Worm (Caenorhabditis elegans) whole organism, L1 larva: ENCODE measurements around the gene unc-24.

Source experiments
- C16A3.4 ChIP-seq: fragments of 150-350 bp; optimal IDR thresholded peaks from 2 replicates; lab custom pipeline; 2014; ENCODE audit warnings: missing biosample characterization, missing genetic modification characterization
- F16B12.6 ChIP-seq: fragments of 150-350 bp; optimal IDR thresholded peaks from 2 replicates; lab custom pipeline; 2014; ENCODE audit warnings: missing biosample characterization, missing genetic modification characterization
- aha-1 ChIP-seq: fragments of 150-350 bp; optimal IDR thresholded peaks from 2 replicates; lab custom pipeline; 2014; ENCODE audit warnings: missing biosample characterization, missing genetic modification characterization
- aly-2 ChIP-seq: fragments of 150-350 bp; optimal IDR thresholded peaks from 2 replicates; lab custom pipeline; 2014; ENCODE audit warnings: missing biosample characterization, missing genetic modification characterization
- blmp-1 ChIP-seq: fragments of 150-350 bp; optimal IDR thresholded peaks from 2 replicates; lab custom pipeline; 2014; ENCODE audit warnings: missing biosample characterization, missing genetic modification characterization
- ceh-82 ChIP-seq, 3 experiments: fragments of 150-350 bp in 1 of 3; sonication (generic microtip) in 2 of 3; optimal IDR thresholded peaks; 2 replicates each; lab custom pipeline; 2014 to 2017; ENCODE audit warnings: missing biosample characterization in 3 of 3, missing genetic modification characterization in 3 of 3
- ceh-88 ChIP-seq: fragments of 200-800 bp; sonication (Bioruptor generic); IDR thresholded peaks from 2 replicates; pipeline ENCODE4 v1.3.6; 2022; ENCODE audit warnings: missing genetic modification characterization, missing compliant biosample characterization
- dpl-1 ChIP-seq, 3 experiments: fragments of 150-350 bp in 2 of 3; sonication (generic microtip) in 1 of 3; optimal IDR thresholded peaks; 2 replicates each; lab custom pipeline; 2014 to 2017; ENCODE audit warnings: missing biosample characterization in 3 of 3, missing genetic modification characterization in 3 of 3, missing genetic modification reagents in 3 of 3
- efl-1 ChIP-seq, 4 experiments: fragments of 150-350 bp; optimal IDR thresholded peaks in 3 of 4; peaks in 1 of 4; 1 replicate in 1 of 4; 2 replicates in 3 of 4; lab custom pipeline; 2014; ENCODE audit warnings: missing biosample characterization in 2 of 4, missing genetic modification characterization in 2 of 4, missing genetic modification reagents in 2 of 4
- efl-3 ChIP-seq: fragments of 200-800 bp; sonication (Bioruptor generic); optimal IDR thresholded peaks from 2 replicates; lab custom pipeline; 2018; ENCODE audit warnings: mild to moderate bottlenecking, missing genetic modification characterization, missing compliant biosample characterization
- elt-2 ChIP-seq: sonication (generic microtip); optimal IDR thresholded peaks from 2 replicates; lab custom pipeline; 2016; ENCODE audit warnings: missing genetic modification characterization, mild to moderate bottlenecking, inconsistent platforms, missing compliant biosample characterization, missing genetic modification reagents
- fkh-4 ChIP-seq: sonication (generic microtip); optimal IDR thresholded peaks from 2 replicates; lab custom pipeline; 2016; ENCODE audit warnings: missing compliant biosample characterization, missing genetic modification characterization, borderline replicate concordance
- fkh-8 ChIP-seq: sonication (generic microtip); optimal IDR thresholded peaks from 2 replicates; lab custom pipeline; 2016; ENCODE audit warnings: mild to moderate bottlenecking, missing genetic modification characterization, missing compliant biosample characterization
- fos-1 ChIP-seq: fragments of 150-350 bp; optimal IDR thresholded peaks from 2 replicates; lab custom pipeline; 2014; ENCODE audit warnings: missing biosample characterization, missing genetic modification characterization
- irx-1 ChIP-seq: sonication (generic microtip); optimal IDR thresholded peaks from 2 replicates; lab custom pipeline; 2016; ENCODE audit warnings: missing genetic modification characterization, missing compliant biosample characterization
- isw-1 ChIP-seq: fragments of 200-800 bp; sonication (Bioruptor generic); IDR thresholded peaks from 2 replicates; pipeline ENCODE4 v1.3.6; 2022; ENCODE audit warnings: missing genetic modification characterization, missing compliant biosample characterization
- jun-1 ChIP-seq: fragments of 150-350 bp; optimal IDR thresholded peaks from 2 replicates; lab custom pipeline; 2014; ENCODE audit warnings: missing biosample characterization, missing genetic modification reagents, missing genetic modification characterization
- lin-13 ChIP-seq: fragments of 150-350 bp; optimal IDR thresholded peaks from 2 replicates; lab custom pipeline; 2014; ENCODE audit warnings: missing biosample characterization, missing genetic modification reagents, missing genetic modification characterization
- lin-14 ChIP-seq: fragments of 200-800 bp; sonication (Bioruptor generic); optimal IDR thresholded peaks from 2 replicates; lab custom pipeline; 2018; ENCODE audit warnings: mild to moderate bottlenecking, missing genetic modification characterization, moderate library complexity, missing compliant biosample characterization
- lin-15B ChIP-seq: fragments of 150-350 bp; sonication (generic microtip); optimal IDR thresholded peaks from 3 replicates; lab custom pipeline; 2014; ENCODE audit warnings: missing biosample characterization, missing genetic modification characterization
- lin-35 ChIP-seq, 2 experiments: fragments of 150-350 bp; optimal IDR thresholded peaks; 2 replicates each; lab custom pipeline; 2014; ENCODE audit warnings: missing biosample characterization in 2 of 2, missing genetic modification characterization in 2 of 2, missing genetic modification reagents in 2 of 2
- lsy-2 ChIP-seq, 2 experiments: fragments of 150-350 bp; optimal IDR thresholded peaks; 2 replicates each; lab custom pipeline; 2014; ENCODE audit warnings: missing biosample characterization in 2 of 2, missing genetic modification characterization in 2 of 2
- mab-9 ChIP-seq: fragments of 200-800 bp; sonication (Bioruptor generic); IDR thresholded peaks from 2 replicates; pipeline ENCODE4 v1.3.6; 2022; ENCODE audit warnings: missing genetic modification reagents, missing genetic modification characterization, missing compliant biosample characterization
- mdl-1 ChIP-seq, 2 experiments: fragments of 150-350 bp; optimal IDR thresholded peaks; 2 replicates each; lab custom pipeline; 2014 to 2017; ENCODE audit warnings: missing biosample characterization in 2 of 2, missing genetic modification characterization in 2 of 2, inconsistent platforms in 1 of 2
- mep-1 ChIP-seq: fragments of 150-350 bp; optimal IDR thresholded peaks from 2 replicates; lab custom pipeline; 2014; ENCODE audit warnings: missing biosample characterization, missing genetic modification characterization
- nhr-19 ChIP-seq: fragments of 200-800 bp; sonication (Bioruptor generic); conservative IDR thresholded peaks from 2 replicates; pipeline ENCODE4 v1.3.6; 2022; ENCODE audit warnings: missing genetic modification characterization, missing compliant biosample characterization
- nhr-47 ChIP-seq: sonication (generic microtip); optimal IDR thresholded peaks from 2 replicates; lab custom pipeline; 2016; ENCODE audit warnings: mild to moderate bottlenecking, missing genetic modification characterization, moderate library complexity, missing compliant biosample characterization
- nhr-71 ChIP-seq: sonication (generic microtip); optimal IDR thresholded peaks from 2 replicates; lab custom pipeline; 2016; ENCODE audit warnings: mild to moderate bottlenecking, missing genetic modification characterization, moderate library complexity, missing compliant biosample characterization
- nhr-77 ChIP-seq: fragments of 150-350 bp; optimal IDR thresholded peaks from 2 replicates; lab custom pipeline; 2014; ENCODE audit warnings: missing biosample characterization, missing genetic modification characterization
- nhr-85 ChIP-seq: sonication (generic microtip); peaks from one replicate; lab custom pipeline; 2016; ENCODE audit warnings: missing genetic modification characterization, inconsistent platforms, missing compliant biosample characterization
- nhr-90 ChIP-seq: sonication (generic microtip); optimal IDR thresholded peaks from 2 replicates; lab custom pipeline; 2016; ENCODE audit warnings: mild to moderate bottlenecking, missing genetic modification characterization, missing compliant biosample characterization; ENCODE audit not compliant: poor library complexity
- pax-3 ChIP-seq: fragments of 200-800 bp; sonication (Bioruptor generic); optimal IDR thresholded peaks from 2 replicates; lab custom pipeline; 2018; ENCODE audit warnings: mild to moderate bottlenecking, missing genetic modification characterization, moderate library complexity, missing compliant biosample characterization
- pqm-1 ChIP-seq: sonication (generic microtip); optimal IDR thresholded peaks from 3 replicates; lab custom pipeline; 2017; ENCODE audit warnings: missing biosample characterization, missing genetic modification characterization
- rnt-1 ChIP-seq: sonication (generic microtip); optimal IDR thresholded peaks from 2 replicates; lab custom pipeline; 2016; ENCODE audit warnings: mild to moderate bottlenecking, missing genetic modification characterization, moderate library complexity, missing compliant biosample characterization
- skn-1 ChIP-seq: fragments of 150-350 bp; optimal IDR thresholded peaks from 2 replicates; lab custom pipeline; 2014; ENCODE audit warnings: missing biosample characterization, missing genetic modification characterization
- snu-23 ChIP-seq: sonication (generic microtip); optimal IDR thresholded peaks from 2 replicates; lab custom pipeline; 2016; ENCODE audit warnings: missing genetic modification characterization, missing compliant biosample characterization
- swsn-7 ChIP-seq: sonication (generic microtip); optimal IDR thresholded peaks from 2 replicates; lab custom pipeline; 2016; ENCODE audit warnings: missing genetic modification characterization, missing compliant biosample characterization
- tbx-2 ChIP-seq: sonication (generic microtip); optimal IDR thresholded peaks from 2 replicates; lab custom pipeline; 2016; ENCODE audit warnings: missing genetic modification characterization, missing compliant biosample characterization
- unc-130 ChIP-seq: fragments of 150-350 bp; optimal IDR thresholded peaks from 2 replicates; lab custom pipeline; 2017; ENCODE audit warnings: missing biosample characterization, missing genetic modification characterization, inconsistent platforms
- unc-86 ChIP-seq: sonication (generic microtip); optimal IDR thresholded peaks from 2 replicates; lab custom pipeline; 2016; ENCODE audit warnings: missing genetic modification characterization, missing compliant biosample characterization
- unc-98 ChIP-seq: fragments of 200-800 bp; sonication (Bioruptor generic); IDR thresholded peaks from 2 replicates; pipeline ENCODE4 v1.3.6; 2022; ENCODE audit warnings: missing genetic modification characterization, missing compliant biosample characterization
- vab-15 ChIP-seq: sonication (generic microtip); optimal IDR thresholded peaks from 2 replicates; lab custom pipeline; 2017; ENCODE audit warnings: missing genotype, mild to moderate bottlenecking, missing genetic modification characterization, missing compliant biosample characterization
- xbp-1 ChIP-seq: sonication (generic microtip); optimal IDR thresholded peaks from 2 replicates; lab custom pipeline; 2016; ENCODE audit warnings: missing genetic modification characterization, missing compliant biosample characterization
- ztf-11 ChIP-seq, 2 experiments: sonication (generic microtip); optimal IDR thresholded peaks; 2 replicates each; lab custom pipeline; 2016 to 2017; ENCODE audit warnings: missing genetic modification characterization in 2 of 2, missing biosample characterization in 1 of 2, missing compliant biosample characterization in 1 of 2

unc-24 gene

ce11 chrIV:7943272-7943671 is 36.4 kb upstream of the unc-24 start (continued):
- TF ChIP-seq lsy-2 (tag; optimal IDR thresholded peaks at IDR 0.05; lab: Kevin White, UChicago) (peak in 1 of 2 experiments; percentile 27), skn-1 (tag; lab: Kevin White, UChicago) (no peak), lin-14 (GFP tag; lab: Kevin White, UChicago) (peak; percentile 66), nhr-71 (tag; lab: Kevin White, UChicago) (peak; percentile 13), elt-2 (tag; lab: Kevin White, UChicago) (no peak), efl-3 (GFP tag; lab: Kevin White, UChicago) (no peak), aly-2 (tag; lab: Kevin White, UChicago) (no peak), ceh-82 (tag; optimal IDR thresholded peaks at IDR 0.05; lab: Kevin White, UChicago) (no peak), F16B12.6 (tag; lab: Kevin White, UChicago) (no peak), pax-3 (tag; lab: Kevin White, UChicago) (no peak), snu-23 (peak; percentile 29), lin-35 (GFP tag; optimal IDR thresholded peaks at IDR 0.05; lab: Kevin White, UChicago) (peak in 1 of 2 experiments; percentile 40), blmp-1 (peak; percentile 75), pqm-1 (tag; lab: Kevin White, UChicago) (no peak), fkh-8 (tag; lab: Kevin White, UChicago) (no peak), rnt-1 (no peak)

ce11 chrIV:7946457-7946856 is 33.2 kb upstream of the unc-24 start, which contains the start of gene czw-1:
Gene czw-1 (minus strand): TSS chrIV:7946825.
- TF ChIP-seq aha-1 (tag; lab: Kevin White, UChicago) (no peak), dpl-1 (GFP tag; optimal IDR thresholded peaks at IDR 0.05; lab: Kevin White, UChicago) (peak in 2 of 3 experiments; percentile 36 to 49), efl-1 (optimal IDR thresholded peaks at IDR 0.05; lab: Kevin White, UChicago) (no peak), efl-1 (GFP tag; optimal IDR thresholded peaks at IDR 0.05 in 1 of 2; lab: Kevin White, UChicago) (peak; percentile 52 to 97), lin-13 (GFP tag; lab: Kevin White, UChicago) (no peak), efl-3 (GFP tag; lab: Kevin White, UChicago) (no peak), lin-35 (GFP tag; optimal IDR thresholded peaks at IDR 0.05; lab: Kevin White, UChicago) (peak in 1 of 2 experiments; percentile 61), fkh-4 (tag; lab: Kevin White, UChicago) (no peak)

- peak; percentile 69 to 78 for TF ChIP-seq efl-1 (optimal IDR thresholded peaks at IDR 0.05; lab: Kevin White, UChicago)
- peak; percentile 62 to 96 for TF ChIP-seq efl-1 (GFP tag; optimal IDR thresholded peaks at IDR 0.05 in 1 of 2; lab: Kevin White, UChicago)
- peak; percentile 53 for TF ChIP-seq xbp-1
- TF ChIP-seq ceh-88 (GFP tag; lab: Robert Waterston, UW): peak; percentile 87
- peak; percentile 91 for TF ChIP-seq nhr-19 (GFP tag; lab: Robert Waterston, UW)
- peak; percentile 54 for TF ChIP-seq pax-3 (tag; lab: Kevin White, UChicago)
- peak; percentile 16 for TF ChIP-seq fos-1 (tag; lab: Kevin White, UChicago)
- TF ChIP-seq tbx-2 (tag; lab: Kevin White, UChicago): peak; percentile 69
- peak; percentile 45 for TF ChIP-seq skn-1 (tag; lab: Kevin White, UChicago)
- TF ChIP-seq nhr-85 (tag; lab: Kevin White, UChicago): peak; percentile 68
- TF ChIP-seq mdl-1 (tag; optimal IDR thresholded peaks at IDR 0.05; lab: Kevin White, UChicago): peak in 1 of 2 experiments; percentile 45
- peak; percentile 39 for TF ChIP-seq jun-1 (tag; lab: Kevin White, UChicago)
- peak; percentile 46 for TF ChIP-seq lin-15B (tag; lab: Kevin White, UChicago)
- peak; percentile 39 for TF ChIP-seq nhr-90 (tag; lab: Kevin White, UChicago)
- TF ChIP-seq ceh-82 (tag; optimal IDR thresholded peaks at IDR 0.05; lab: Kevin White, UChicago): peak; percentile 17 to 77 (median 32)
- TF ChIP-seq rnt-1: peak; percentile 81
- TF ChIP-seq nhr-77 (tag; lab: Kevin White, UChicago): peak; percentile 39
- TF ChIP-seq nhr-71 (tag; lab: Kevin White, UChicago): peak; percentile 84
- TF ChIP-seq ztf-11 (tag; optimal IDR thresholded peaks at IDR 0.05; lab: Kevin White, UChicago): peak in 1 of 2 experiments; percentile 48
- peak; percentile 88 to 98 for TF ChIP-seq lsy-2 (tag; optimal IDR thresholded peaks at IDR 0.05; lab: Kevin White, UChicago)
- TF ChIP-seq lin-13 (GFP tag; lab: Kevin White, UChicago): peak; percentile 76
- TF ChIP-seq unc-130 (tag; lab: Kevin White, UChicago): peak; percentile 57
- peak; percentile 69; the same call in 1 of the 2 replicates for TF ChIP-seq unc-98
- peak; percentile 91 for TF ChIP-seq isw-1 (GFP tag; lab: Robert Waterston, UW)
- TF ChIP-seq swsn-7: peak; percentile 64
- peak; percentile 52 for TF ChIP-seq blmp-1
- TF ChIP-seq irx-1 (tag; lab: Kevin White, UChicago): peak; percentile 19
- TF ChIP-seq mep-1: peak; percentile 67
- TF ChIP-seq C16A3.4 (tag; lab: Kevin White, UChicago): peak; percentile 69
- peak; percentile 73 for TF ChIP-seq nhr-47 (tag; lab: Kevin White, UChicago)
- TF ChIP-seq vab-15 (tag; lab: Kevin White, UChicago): peak; percentile 32
- peak; percentile 75 for TF ChIP-seq fkh-8 (tag; lab: Kevin White, UChicago)
- peak; percentile 88 for TF ChIP-seq F16B12.6 (tag; lab: Kevin White, UChicago)
- peak; percentile 47 to 80 for TF ChIP-seq lin-35 (GFP tag; optimal IDR thresholded peaks at IDR 0.05; lab: Kevin White, UChicago)
- peak; percentile 73 for TF ChIP-seq mab-9 (GFP tag; lab: Robert Waterston, UW)
- peak; percentile 49 for TF ChIP-seq unc-86 (tag; lab: Kevin White, UChicago)
These were observed 32.7 kb upstream of the unc-24 start, which contains the start of gene F20D12.12 for ce11 chrIV:7946899-7947499. Gene F20D12.12 (plus strand): TSS chrIV:7947440.
